Worm (Caenorhabditis elegans) whole organism, L4 larva: ENCODE measurements around the gene dars-1.

ENCODE experiments used
- ZK337.2 ChIP-seq: fragments of 200-800 bp; sonication (Bioruptor generic); IDR thresholded peaks from 2 replicates; pipeline ENCODE4 v1.3.6; 2022; ENCODE audit warnings: missing genetic modification reagents, missing genetic modification characterization, missing compliant biosample characterization
- ceh-20 ChIP-seq: fragments of 200-800 bp; sonication (Bioruptor generic); IDR thresholded peaks from 2 replicates; pipeline ENCODE4 v1.3.6; 2022; ENCODE audit warnings: missing genetic modification reagents, missing genetic modification characterization, missing compliant biosample characterization
- ceh-82 ChIP-seq: sonication (generic microtip); optimal IDR thresholded peaks from 2 replicates; lab custom pipeline; 2017; ENCODE audit warnings: missing biosample characterization, missing genetic modification characterization
- ces-1 ChIP-seq: fragments of 150-350 bp; sonication (generic microtip); optimal IDR thresholded peaks from 4 replicates; lab custom pipeline; 2014; ENCODE audit warnings: missing biosample characterization, missing genetic modification reagents, missing genetic modification characterization
- dmd-6 ChIP-seq: fragments of 200-800 bp; sonication (Bioruptor generic); IDR thresholded peaks from 2 replicates; pipeline ENCODE4 v1.3.6; 2022; ENCODE audit warnings: missing genetic modification reagents, missing genetic modification characterization, missing compliant biosample characterization
- dmd-9 ChIP-seq: fragments of 200-800 bp; sonication (Bioruptor generic); IDR thresholded peaks from 2 replicates; pipeline ENCODE4 v1.3.6; 2022; ENCODE audit warnings: missing genetic modification reagents, missing genetic modification characterization, missing compliant biosample characterization
- hmg-1.1 ChIP-seq: fragments of 200-800 bp; sonication (Bioruptor generic); IDR thresholded peaks from 2 replicates; pipeline ENCODE4 v1.3.6; 2022; ENCODE audit warnings: missing genetic modification reagents, missing genetic modification characterization, missing compliant biosample characterization
- jun-1 ChIP-seq: fragments of 150-350 bp; optimal IDR thresholded peaks from 2 replicates; lab custom pipeline; 2014; ENCODE audit warnings: missing biosample characterization, missing genetic modification reagents, missing genetic modification characterization
- lin-1 ChIP-seq: fragments of 200-800 bp; sonication (Bioruptor generic); IDR thresholded peaks from 2 replicates; pipeline ENCODE4 v1.3.6; 2022; ENCODE audit warnings: missing genetic modification reagents, missing genetic modification characterization, missing compliant biosample characterization
- madf-9 ChIP-seq: fragments of 200-800 bp; sonication (Bioruptor generic); conservative IDR thresholded peaks from 2 replicates; pipeline ENCODE4 v1.3.6; 2022; ENCODE audit warnings: missing genetic modification reagents, missing genetic modification characterization, missing compliant biosample characterization
- nhr-111 ChIP-seq: fragments of 200-800 bp; sonication (Bioruptor generic); optimal IDR thresholded peaks from 2 replicates; lab custom pipeline; 2018; ENCODE audit warnings: mild to moderate bottlenecking, missing genetic modification characterization, missing compliant biosample characterization
- nhr-48 ChIP-seq: sonication (generic microtip); optimal IDR thresholded peaks from 2 replicates; lab custom pipeline; 2016; ENCODE audit warnings: mild to moderate bottlenecking, missing genetic modification characterization, missing compliant biosample characterization
- sdz-12 ChIP-seq: fragments of 200-800 bp; sonication (Bioruptor generic); optimal IDR thresholded peaks from 2 replicates; lab custom pipeline; 2018; ENCODE audit warnings: mild to moderate bottlenecking, missing genetic modification characterization, missing compliant biosample characterization
- spr-1 ChIP-seq: sonication (generic microtip); optimal IDR thresholded peaks from 2 replicates; lab custom pipeline; 2016; ENCODE audit warnings: mild to moderate bottlenecking, missing genetic modification characterization, missing compliant biosample characterization
- zfp-3 ChIP-seq: fragments of 200-800 bp; sonication (Bioruptor generic); conservative IDR thresholded peaks from 2 replicates; pipeline ENCODE4 v1.3.6; 2022; ENCODE audit warnings: missing genetic modification reagents, missing genetic modification characterization, missing compliant biosample characterization
- zip-11 ChIP-seq: fragments of 200-800 bp; sonication (Bioruptor generic); IDR thresholded peaks from 2 replicates; pipeline ENCODE4 v1.3.6; 2022; ENCODE audit warnings: missing genetic modification characterization, missing compliant biosample characterization

dars-1 gene

ce11 chrIII:9441133-9441532 lies 49.9 kb downstream of the dars-1 start, which contains the start of gene emb-30 (continued):
- TF ChIP-seq jun-1, result no peak
- no peak for TF ChIP-seq dmd-9
- TF ChIP-seq ZK337.2 (GFP tag; lab: Robert Waterston, UW), result no peak
- no peak for TF ChIP-seq sdz-12 (GFP tag; lab: Kevin White, UChicago)
- no peak for TF ChIP-seq ces-1
- TF ChIP-seq nhr-48 (tag; lab: Kevin White, UChicago), result no peak
- no peak for TF ChIP-seq dmd-6 (GFP tag; lab: Robert Waterston, UW)
- no peak for TF ChIP-seq ceh-20 (GFP tag; lab: Robert Waterston, UW)
- no peak for TF ChIP-seq lin-1 (GFP tag; lab: Robert Waterston, UW)
- TF ChIP-seq spr-1 (tag; lab: Kevin White, UChicago), result no peak
- no peak for TF ChIP-seq ceh-82 (tag; lab: Kevin White, UChicago)

- TF ChIP-seq zfp-3 (GFP tag; lab: Robert Waterston, UW), result no peak
- no peak for TF ChIP-seq dmd-9
- TF ChIP-seq hmg-1.1 (GFP tag; lab: Robert Waterston, UW), result no peak
- no peak for TF ChIP-seq nhr-48 (tag; lab: Kevin White, UChicago)
- TF ChIP-seq nhr-111 (GFP tag; lab: Kevin White, UChicago), result no peak
- TF ChIP-seq madf-9 (GFP tag; lab: Robert Waterston, UW), result no peak
- TF ChIP-seq zip-11 (GFP tag; lab: Robert Waterston, UW), result no peak
Observed at ce11 chrIII:9439399-9439798, 51.6 kb downstream of the dars-1 start, which contains the start of gene F54C8.1. Gene F54C8.1 (plus strand): TSS chrIII:9439699.
